Fruit fly (Drosophila melanogaster) whole organism, wandering third instar larva: ENCODE measurements around the gene CG4949.

Experiments
- Abd-B ChIP-seq: fragments of >200 bp; optimal IDR thresholded peaks from 2 replicates; lab custom pipeline; 2017; ENCODE audit warnings: missing biosample characterization, missing genetic modification characterization
- CG32264 ChIP-seq: fragments of 200-800 bp; sonication (Bioruptor generic); optimal IDR thresholded peaks from 2 replicates; lab custom pipeline; 2016; ENCODE audit warnings: missing biosample characterization, missing genetic modification characterization
- CG9705 ChIP-seq: fragments of 200-800 bp; sonication (Bioruptor generic); optimal IDR thresholded peaks from 2 replicates; lab custom pipeline; 2018; ENCODE audit warnings: missing biosample characterization, mild to moderate bottlenecking, missing genetic modification characterization
- CrebA ChIP-seq: fragments of 200-800 bp; sonication (Bioruptor generic); optimal IDR thresholded peaks from 2 replicates; lab custom pipeline; 2016; ENCODE audit warnings: missing biosample characterization, mild to moderate bottlenecking, missing genetic modification characterization, borderline replicate concordance
- Dfd ChIP-seq: fragments of >200 bp; optimal IDR thresholded peaks from 2 replicates; lab custom pipeline; 2017; ENCODE audit warnings: missing biosample characterization, missing genetic modification characterization
- Dif ChIP-seq: fragments of 200-275, 200-300 bp; sonication (Bioruptor generic); optimal IDR thresholded peaks from 2 replicates; lab custom pipeline; 2018; ENCODE audit warnings: missing biosample characterization, missing genetic modification characterization; ENCODE audit not compliant: partially characterized antibody
- GATAd ChIP-seq: sonication (Bioruptor generic); optimal IDR thresholded peaks from 2 replicates; lab custom pipeline; 2016; ENCODE audit warnings: missing biosample characterization, missing genetic modification characterization
- HLH106 ChIP-seq: fragments of 200-800 bp; optimal IDR thresholded peaks from 3 replicates; lab custom pipeline; 2019; ENCODE audit warnings: missing biosample characterization, mild to moderate bottlenecking, missing genetic modification characterization, moderate library complexity
- Hnf4 ChIP-seq: fragments of 200-800 bp; sonication (Bioruptor generic); optimal IDR thresholded peaks from 2 replicates; lab custom pipeline; 2016; ENCODE audit warnings: missing biosample characterization, mild to moderate bottlenecking, missing genetic modification characterization
- Hr78 ChIP-seq: fragments of >200 bp; optimal IDR thresholded peaks from 2 replicates; lab custom pipeline; 2017; ENCODE audit warnings: missing biosample characterization, missing genetic modification characterization
- Hr83 ChIP-seq: fragments of 200-300 bp; sonication (Bioruptor generic); optimal IDR thresholded peaks from 2 replicates; lab custom pipeline; 2016; ENCODE audit warnings: missing biosample characterization, mild to moderate bottlenecking, missing genetic modification characterization, moderate library complexity; ENCODE audit not compliant: poor library complexity, severe bottlenecking
- Jra ChIP-seq: sonication (Bioruptor generic); optimal IDR thresholded peaks from 2 replicates; lab custom pipeline; 2016; ENCODE audit warnings: missing biosample characterization, missing genetic modification characterization
- Mio ChIP-seq: sonication (Bioruptor generic); optimal IDR thresholded peaks from 2 replicates; lab custom pipeline; 2016; ENCODE audit warnings: missing biosample characterization, missing genetic modification characterization
- Myc ChIP-seq: fragments of >200 bp; optimal IDR thresholded peaks from 2 replicates; lab custom pipeline; 2017
- N ChIP-seq: fragments of >200 bp; optimal IDR thresholded peaks from 2 replicates; lab custom pipeline; 2018; ENCODE audit warnings: missing biosample characterization, missing external identifiers, missing genetic modification characterization
- OdsH ChIP-seq: fragments of 200-800 bp; sonication (Bioruptor generic); optimal IDR thresholded peaks from 2 replicates; lab custom pipeline; 2016; ENCODE audit warnings: missing biosample characterization, mild to moderate bottlenecking, missing genetic modification characterization
- Rel ChIP-seq, 2 experiments: fragments of 200-800 bp; sonication (Bioruptor generic) in 1 of 2; optimal IDR thresholded peaks; 2 replicates in 1 of 2; 3 replicates in 1 of 2; lab custom pipeline; 2016 to 2019; ENCODE audit warnings: mild to moderate bottlenecking in 2 of 2, missing biosample characterization in 2 of 2, missing genetic modification characterization in 2 of 2, moderate library complexity in 1 of 2
- Sp1 ChIP-seq: fragments of 200-800 bp; sonication (Bioruptor generic); optimal IDR thresholded peaks from 3 replicates; lab custom pipeline; 2019; ENCODE audit warnings: missing biosample characterization, mild to moderate bottlenecking, missing genetic modification characterization, moderate library complexity
- Vsx2 ChIP-seq: fragments of 200-300, 225-300 bp; sonication (Bioruptor generic); optimal IDR thresholded peaks from 2 replicates; lab custom pipeline; 2018; ENCODE audit warnings: missing biosample characterization, missing genetic modification characterization; ENCODE audit not compliant: partially characterized antibody
- br ChIP-seq: fragments of 200-800 bp; sonication (Bioruptor generic); optimal IDR thresholded peaks from 2 replicates; lab custom pipeline; 2016; ENCODE audit warnings: missing biosample characterization, missing genetic modification characterization
- brk ChIP-seq: fragments of 200-800 bp; sonication (Bioruptor generic); optimal IDR thresholded peaks from 2 replicates; lab custom pipeline; 2016; ENCODE audit warnings: missing biosample characterization, mild to moderate bottlenecking, missing genetic modification characterization
- dl ChIP-seq, 2 experiments: fragments of 175-275, 200-275 bp in 1 of 2; fragments of 200-275 bp in 1 of 2; sonication (Bioruptor generic); optimal IDR thresholded peaks; lab custom pipeline; 2018; ENCODE audit warnings: mild to moderate bottlenecking in 2 of 2, missing biosample characterization in 2 of 2, missing genetic modification characterization in 2 of 2, moderate library complexity in 2 of 2; ENCODE audit not compliant: partially characterized antibody in 2 of 2, insufficient read depth in 1 of 2
- dmrt93B ChIP-seq: fragments of 200-800 bp; sonication (Bioruptor generic); optimal IDR thresholded peaks from 2 replicates; lab custom pipeline; 2018; ENCODE audit warnings: missing biosample characterization, mild to moderate bottlenecking, missing genetic modification characterization
- dsf ChIP-seq: sonication (Bioruptor generic); optimal IDR thresholded peaks from 2 replicates; lab custom pipeline; 2016; ENCODE audit warnings: missing biosample characterization, missing genetic modification characterization, borderline replicate concordance
- ey ChIP-seq: fragments of 200-800 bp; sonication (Bioruptor generic); optimal IDR thresholded peaks from 2 replicates; lab custom pipeline; 2016; ENCODE audit warnings: missing biosample characterization, missing genetic modification characterization
- foxo ChIP-seq, 2 experiments: fragments of 200-800 bp; sonication (Bioruptor generic); optimal IDR thresholded peaks; 2 replicates in 1 of 2; 3 replicates in 1 of 2; lab custom pipeline; 2016 to 2017; ENCODE audit warnings: missing biosample characterization in 2 of 2, missing genetic modification characterization in 2 of 2
- fru ChIP-seq: fragments of 200-800 bp; sonication (Bioruptor generic); optimal IDR thresholded peaks from 3 replicates; lab custom pipeline; 2016; ENCODE audit warnings: missing biosample characterization, mild to moderate bottlenecking, missing genetic modification characterization
- h ChIP-seq: fragments of 200-800 bp; sonication (Bioruptor generic); optimal IDR thresholded peaks from 3 replicates; lab custom pipeline; 2016; ENCODE audit warnings: missing biosample characterization, mild to moderate bottlenecking, missing genetic modification characterization
- jim ChIP-seq: fragments of 175-275, 200-325 bp; sonication (Bioruptor generic); optimal IDR thresholded peaks from 2 replicates; lab custom pipeline; 2016; ENCODE audit warnings: missing biosample characterization, mild to moderate bottlenecking, missing genetic modification characterization
- lola ChIP-seq: fragments of >200 bp; optimal IDR thresholded peaks from 2 replicates; lab custom pipeline; 2017; ENCODE audit warnings: missing biosample characterization, missing genetic modification characterization
- pan ChIP-seq: fragments of >200 bp; optimal IDR thresholded peaks from 2 replicates; lab custom pipeline; 2017
- psq ChIP-seq: fragments of 200-800 bp; sonication (Bioruptor generic); optimal IDR thresholded peaks from 3 replicates; lab custom pipeline; 2017; ENCODE audit warnings: missing biosample characterization, mild to moderate bottlenecking, missing genetic modification characterization, moderate library complexity
- rgr ChIP-seq: fragments of 200-800 bp; sonication (Bioruptor generic); optimal IDR thresholded peaks from 3 replicates; lab custom pipeline; 2016; ENCODE audit warnings: missing biosample characterization, mild to moderate bottlenecking, missing genetic modification characterization
- sage ChIP-seq: fragments of 200-800 bp; sonication (Bioruptor generic); optimal IDR thresholded peaks from 2 replicates; lab custom pipeline; 2016; ENCODE audit warnings: missing biosample characterization, mild to moderate bottlenecking, missing genetic modification characterization
- sv ChIP-seq: fragments of 200-800 bp; sonication (Bioruptor generic); optimal IDR thresholded peaks from 3 replicates; lab custom pipeline; 2016; ENCODE audit warnings: missing biosample characterization, missing genetic modification characterization
- tai ChIP-seq: sonication (Bioruptor generic); optimal IDR thresholded peaks from 2 replicates; lab custom pipeline; 2016; ENCODE audit warnings: missing biosample characterization, missing genetic modification characterization
- usp ChIP-seq: fragments of >200 bp; optimal IDR thresholded peaks from 2 replicates; lab custom pipeline; 2017; ENCODE audit warnings: missing biosample characterization, missing genetic modification characterization
- woc ChIP-seq: sonication (Bioruptor generic); optimal IDR thresholded peaks from 2 replicates; lab custom pipeline; 2016; ENCODE audit warnings: missing biosample characterization, mild to moderate bottlenecking, missing genetic modification characterization

Gene CG4949

DNA sequence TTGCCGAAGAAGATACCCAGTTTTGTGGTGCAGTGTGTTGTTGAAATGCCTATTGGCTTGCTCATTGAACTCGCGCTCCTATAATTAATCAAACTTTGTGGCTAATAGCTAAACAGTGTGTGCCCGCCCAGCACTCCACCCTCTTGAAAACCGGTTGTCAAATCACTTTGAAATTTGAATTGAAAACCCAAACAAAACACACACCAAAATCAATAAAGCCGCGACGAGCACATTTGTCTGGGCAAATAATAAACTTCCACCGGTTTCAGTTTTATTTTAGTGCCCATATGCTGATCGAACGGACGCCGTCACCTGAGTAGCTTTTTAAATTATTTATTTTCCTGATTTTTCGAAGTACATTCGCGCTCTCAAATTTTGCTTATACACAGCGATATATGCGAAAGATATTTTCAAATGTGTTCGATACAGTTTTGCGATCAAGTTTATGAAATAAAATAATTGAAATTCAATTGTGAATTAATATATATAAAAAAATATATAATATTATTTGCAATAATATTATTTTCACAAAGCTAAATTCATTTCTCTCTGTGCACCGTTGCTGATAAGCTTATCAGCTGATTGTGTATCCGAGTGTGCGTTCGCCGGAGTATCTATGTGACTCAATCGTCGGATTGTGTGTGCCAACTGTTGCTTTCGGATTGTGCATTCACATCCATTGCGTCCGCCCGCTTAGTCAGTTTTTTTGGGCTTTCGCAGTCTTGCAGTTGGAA, 51.3 kb downstream of the CG4949 start:
- TF ChIP-seq CG9705 (GFP tag; lab: Kevin White, UChicago): no peak
- TF ChIP-seq Rel (GFP tag; optimal IDR thresholded peaks at IDR 0.05; lab: Kevin White, UChicago): no peak
- TF ChIP-seq Rel (tag; optimal IDR thresholded peaks at IDR 0.05; lab: Kevin White, UChicago): peak; percentile 38
- TF ChIP-seq N: no peak
- TF ChIP-seq br (GFP tag; lab: Kevin White, UChicago): peak; percentile 31
- TF ChIP-seq Hnf4 (GFP tag; lab: Kevin White, UChicago): peak; percentile 33
- peak; percentile 68 for TF ChIP-seq h
- no peak for TF ChIP-seq Vsx2
- peak; percentile 19 for TF ChIP-seq sage (GFP tag; lab: Kevin White, UChicago)
- no peak for TF ChIP-seq dsf (GFP tag; lab: Kevin White, UChicago)
- peak; percentile 70 for TF ChIP-seq Sp1
- TF ChIP-seq brk (GFP tag; lab: Kevin White, UChicago): no peak
- TF ChIP-seq fru (GFP tag; lab: Kevin White, UChicago): peak; percentile 50
- no peak for TF ChIP-seq dmrt93B (GFP tag; lab: Kevin White, UChicago)
- TF ChIP-seq dl (GFP tag; optimal IDR thresholded peaks at IDR 0.05; lab: Kevin White, UChicago; ENCODE audit: insufficient read depth in 1 of 2, partially characterized antibody in 2 of 2): no peak
- peak; percentile 3 for TF ChIP-seq Hr83 (GFP tag; lab: Kevin White, UChicago)
- TF ChIP-seq woc (GFP tag; lab: Kevin White, UChicago): no peak
- TF ChIP-seq tai (GFP tag; lab: Kevin White, UChicago): no peak
- TF ChIP-seq HLH106: peak; percentile 63
- peak; percentile 24 for TF ChIP-seq sv (GFP tag; lab: Kevin White, UChicago)
- no peak for TF ChIP-seq lola (GFP tag; lab: Kevin White, UChicago)
- TF ChIP-seq psq (GFP tag; lab: Kevin White, UChicago): peak; percentile 69
- no peak for TF ChIP-seq jim (GFP tag; lab: Kevin White, UChicago)
- TF ChIP-seq Abd-B (GFP tag; lab: Kevin White, UChicago): no peak
- TF ChIP-seq Myc: no peak
- peak; percentile 60 for TF ChIP-seq Dif (GFP tag; lab: Kevin White, UChicago)
- no peak for TF ChIP-seq ey
- TF ChIP-seq CrebA (GFP tag; lab: Kevin White, UChicago): no peak
- TF ChIP-seq Mio (GFP tag; lab: Kevin White, UChicago): no peak
- peak; percentile 11 for TF ChIP-seq Jra (GFP tag; lab: Kevin White, UChicago)
- TF ChIP-seq GATAd (GFP tag; lab: Kevin White, UChicago): no peak
- no peak for TF ChIP-seq usp (GFP tag; lab: Kevin White, UChicago)
- no peak for TF ChIP-seq Dfd (GFP tag; lab: Kevin White, UChicago)
- no peak for TF ChIP-seq Hr78
- TF ChIP-seq OdsH: peak; percentile 71
- TF ChIP-seq rgr: peak; percentile 75
- TF ChIP-seq CG32264 (GFP tag; lab: Kevin White, UChicago): no peak
- TF ChIP-seq foxo (GFP tag; optimal IDR thresholded peaks at IDR 0.05; lab: Kevin White, UChicago): peak in 1 of 2 experiments; percentile 74
- TF ChIP-seq pan: no peak
- TF ChIP-seq, all 38 proteins: peak for 16
